Worm (Caenorhabditis elegans): Measurements from ENCODE around the gene VF13D12L.3.

- TF ChIP-seq him-1 (tag; optimal IDR thresholded peaks at IDR 0.05), result no peak
- TF ChIP-seq dao-5 (tag; optimal IDR thresholded peaks at IDR 0.05), result no peak
- no peak for TF ChIP-seq W03F9.2 (tag; optimal IDR thresholded peaks at IDR 0.05)
Measured at ce11 chrII:11685177-11685576, 20.6 kb upstream of the VF13D12L.3 start, which contains the start of gene C47D12.5.

All from whole organism, L4/young adult.